Fruit fly (Drosophila melanogaster): Measurements from ENCODE around the gene dos.

The dos gene

DNA sequence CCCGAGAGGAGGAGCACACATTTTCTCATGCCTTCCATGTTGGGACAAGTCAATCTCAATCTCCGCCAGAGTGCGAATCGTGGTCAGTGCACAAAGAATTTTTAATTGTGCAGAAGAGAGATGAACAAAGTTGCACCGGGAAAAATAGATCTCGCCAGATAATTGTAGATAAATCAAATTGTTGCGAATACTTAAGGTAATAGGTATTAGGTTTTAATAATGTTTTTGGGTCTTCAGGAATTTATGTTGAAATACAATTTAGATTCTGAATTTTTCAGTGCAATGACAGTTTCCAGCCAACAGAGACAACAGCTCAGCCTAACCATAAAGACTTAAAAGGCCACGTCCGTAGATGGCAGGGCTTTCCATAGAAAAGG lies 44.1 kb upstream of the dos start:
- TF ChIP-seq CG6254 (GFP tag; optimal IDR thresholded peaks at IDR 0.05) (no peak), Drgx (GFP tag; IDR thresholded peaks at IDR 0.05) (0 out of 2 replicates have a peak, but pooled peaks have one; percentile 6), phol (tag; optimal IDR thresholded peaks at IDR 0.05) (no peak), otp (GFP tag; IDR thresholded peaks at IDR 0.05) (no peak), CG9609 (GFP tag; optimal IDR thresholded peaks at IDR 0.05) (no peak), usp (GFP tag; optimal IDR thresholded peaks at IDR 0.05) (no peak), CG8359 (GFP tag; optimal IDR thresholded peaks at IDR 0.05; ENCODE audit: borderline replicate concordance) (no peak)

DNA sequence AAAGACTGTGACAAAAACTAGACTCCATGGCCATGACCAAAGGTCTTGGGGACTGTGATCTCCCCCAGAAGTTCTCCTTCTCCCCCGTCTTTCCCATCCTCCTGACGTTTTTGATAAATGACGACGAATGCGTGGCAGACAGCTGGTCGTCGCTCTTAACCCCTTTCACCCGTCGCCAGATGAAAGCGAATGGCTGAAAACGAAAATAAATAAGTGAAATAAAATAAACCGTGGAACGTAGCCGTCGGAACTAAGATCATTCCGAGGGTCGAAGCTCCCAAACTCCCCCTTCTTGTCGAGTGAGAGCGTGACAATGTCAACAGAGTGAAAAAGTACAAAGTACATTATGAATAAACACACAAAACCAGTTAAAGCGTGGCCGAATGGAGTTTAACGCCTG lies 43.3 kb upstream of the dos start:
- TF ChIP-seq cad (GFP tag; optimal IDR thresholded peaks at IDR 0.05) (no peak), Awh (GFP tag; IDR thresholded peaks at IDR 0.05) (0 out of 2 replicates have a peak, but pooled peaks have one; percentile 17), CG15601 (tag; optimal IDR thresholded peaks at IDR 0.05) (no peak), Atf-2 (GFP tag; optimal IDR thresholded peaks at IDR 0.05) (no peak), hth (optimal IDR thresholded peaks at IDR 0.05) (no peak), ATbp (GFP tag; optimal IDR thresholded peaks at IDR 0.05) (peak; percentile 9), CG3995 (GFP tag; optimal IDR thresholded peaks at IDR 0.05) (no peak), Deaf1 (tag; optimal IDR thresholded peaks at IDR 0.05) (no peak), ci (GFP tag; IDR thresholded peaks at IDR 0.05) (peak; percentile 30; the same call in 1 of the 3 replicates), Hr78 (GFP tag; optimal IDR thresholded peaks at IDR 0.05) (peak in 1 of 2 experiments; percentile 50), usp (GFP tag; optimal IDR thresholded peaks at IDR 0.05) (no peak), Lhr (GFP tag; optimal IDR thresholded peaks at IDR 0.05) (no peak), CG12104 (GFP tag; optimal IDR thresholded peaks at IDR 0.05) (no peak), CG17912 (GFP tag; optimal IDR thresholded peaks at IDR 0.05) (no peak), CG1832 (GFP tag; optimal IDR thresholded peaks at IDR 0.05) (no peak), pnt (GFP tag; optimal IDR thresholded peaks at IDR 0.05) (no peak), Blimp-1 (GFP tag; optimal IDR thresholded peaks at IDR 0.05) (peak; percentile 90)

DNA sequence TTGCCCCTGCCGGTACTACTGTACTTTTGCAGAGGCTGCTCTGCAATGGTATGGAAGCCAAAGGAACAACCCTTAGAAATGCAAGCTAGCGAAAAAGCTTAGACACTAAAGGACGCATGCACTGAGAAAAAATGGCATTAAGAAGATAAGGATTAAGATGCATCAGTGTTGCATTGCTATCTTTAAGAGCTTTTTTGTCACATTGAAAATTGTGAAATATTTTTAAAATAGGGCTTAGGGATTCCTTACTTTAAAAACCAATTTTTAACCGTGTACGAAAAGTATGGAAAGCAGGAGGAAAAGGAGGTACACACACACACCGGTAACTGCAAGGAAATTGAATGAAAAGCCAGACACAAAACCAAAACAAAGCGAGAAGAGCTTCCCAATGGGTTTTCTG lies 40.3 kb upstream of the dos start:
- TF ChIP-seq CG3281 (GFP tag; optimal IDR thresholded peaks at IDR 0.05) (peak; percentile 4), wdn (GFP tag; IDR thresholded peaks at IDR 0.05) (no peak), CG10543 (GFP tag; optimal IDR thresholded peaks at IDR 0.05) (no peak), insv (GFP tag; optimal IDR thresholded peaks at IDR 0.05) (no peak), CG9727 (GFP tag; optimal IDR thresholded peaks at IDR 0.05) (peak; percentile 1), ind (GFP tag; optimal IDR thresholded peaks at IDR 0.05) (peak; percentile 3), CG7839 (tag; optimal IDR thresholded peaks at IDR 0.05) (peak; percentile 4), CG8478 (optimal IDR thresholded peaks at IDR 0.05) (no peak), CG3163 (GFP tag; optimal IDR thresholded peaks at IDR 0.05) (no peak), Doc3 (GFP tag; IDR thresholded peaks at IDR 0.05; ENCODE audit: partially characterized antibody) (no peak), CG8924 (tag; optimal IDR thresholded peaks at IDR 0.05) (no peak), CG6689 (GFP tag; IDR thresholded peaks at IDR 0.05) (no peak), Vsx1 (GFP tag; optimal IDR thresholded peaks at IDR 0.05) (no peak), CG9215 (GFP tag; IDR thresholded peaks at IDR 0.05) (no peak), CG12236 (GFP tag; optimal IDR thresholded peaks at IDR 0.05) (no peak), CG8765 (GFP tag; IDR thresholded peaks at IDR 0.05) (peak; percentile 8; the same call in 1 of the 2 replicates), CG17802 (tag; optimal IDR thresholded peaks at IDR 0.05) (no peak), dimm (GFP tag; IDR thresholded peaks at IDR 0.05) (no peak), shn (GFP tag; optimal IDR thresholded peaks at IDR 0.05) (no peak), CG10979 (tag; optimal IDR thresholded peaks at IDR 0.05) (peak; percentile 45), tna (GFP tag; IDR thresholded peaks at IDR 0.05; ENCODE audit: partially characterized antibody) (no peak), sens (GFP tag) (peak; percentile 63), amos (GFP tag; IDR thresholded peaks at IDR 0.05; ENCODE audit: partially characterized antibody) (no peak), schlank (tag; optimal IDR thresholded peaks at IDR 0.05) (no peak), CG12299 (tag; optimal IDR thresholded peaks at IDR 0.05) (no peak), CG34376 (GFP tag; optimal IDR thresholded peaks at IDR 0.05) (no peak), CG15601 (tag; optimal IDR thresholded peaks at IDR 0.05) (no peak), Dll (GFP tag; IDR thresholded peaks at IDR 0.05; ENCODE audit: partially characterized antibody) (no peak)
